Fruit fly (Drosophila melanogaster) whole organism, embryonic: ENCODE data around the gene CG5160.

Experiments used
- Aef1 ChIP-seq: fragments of 200-800 bp; sonication (Bioruptor generic); IDR thresholded peaks from 3 replicates; pipeline ENCODE4 v1.3.6; 2022; ENCODE audit warnings: missing biosample characterization, missing genetic modification characterization
- Asciz ChIP-seq: fragments of 200-800 bp; sonication (Bioruptor generic); optimal IDR thresholded peaks from 2 replicates; lab custom pipeline; 2017; ENCODE audit warnings: missing biosample characterization, mild to moderate bottlenecking, missing genetic modification characterization, missing genetic modification reagents
- CG11695 ChIP-seq: fragments of 200-800 bp; sonication (Bioruptor generic); IDR thresholded peaks from 3 replicates; pipeline ENCODE4 v1.3.6; 2022; ENCODE audit warnings: missing biosample characterization, missing genetic modification characterization
- CG11723 ChIP-seq: fragments of 200-800 bp; sonication (Bioruptor generic); optimal IDR thresholded peaks from 2 replicates; lab custom pipeline; 2017; ENCODE audit warnings: missing biosample characterization, mild to moderate bottlenecking, missing genetic modification characterization
- CG12391 ChIP-seq: fragments of 200-800 bp; sonication (Bioruptor generic); optimal IDR thresholded peaks from 3 replicates; lab custom pipeline; 2018; ENCODE audit warnings: missing biosample characterization, mild to moderate bottlenecking, missing genetic modification characterization, moderate library complexity
- CG13296 ChIP-seq: fragments of 200-800 bp; sonication (Bioruptor generic); optimal IDR thresholded peaks from 3 replicates; lab custom pipeline; 2018; ENCODE audit warnings: missing biosample characterization, mild to moderate bottlenecking, missing genetic modification characterization
- CG13775 ChIP-seq: fragments of 200-800 bp; sonication (Bioruptor generic); optimal IDR thresholded peaks from 3 replicates; lab custom pipeline; 2017; ENCODE audit warnings: missing biosample characterization, mild to moderate bottlenecking, missing genetic modification characterization
- CG15269 ChIP-seq: fragments of 200-800 bp; sonication (Bioruptor generic); optimal IDR thresholded peaks from 2 replicates; lab custom pipeline; 2018; ENCODE audit warnings: missing biosample characterization, mild to moderate bottlenecking, missing genetic modification characterization, moderate library complexity
- CG15479 ChIP-seq: fragments of 200-800 bp; sonication (Bioruptor generic); optimal IDR thresholded peaks from 3 replicates; lab custom pipeline; 2019; ENCODE audit warnings: missing biosample characterization, mild to moderate bottlenecking, missing genetic modification characterization, moderate library complexity
- CG17568 ChIP-seq: fragments of 200-800 bp; sonication (Bioruptor generic); optimal IDR thresholded peaks from 2 replicates; lab custom pipeline; 2018; ENCODE audit warnings: missing biosample characterization, mild to moderate bottlenecking, missing genetic modification characterization, moderate library complexity
- CG17612 ChIP-seq: fragments of 200-800 bp; sonication (Bioruptor generic); IDR thresholded peaks from 2 replicates; pipeline ENCODE4 v1.3.6; 2022; ENCODE audit warnings: missing biosample characterization, missing genetic modification characterization
- CG2875 ChIP-seq: fragments of 200-800 bp; sonication (Bioruptor generic); optimal IDR thresholded peaks from 2 replicates; lab custom pipeline; 2017; ENCODE audit warnings: missing biosample characterization, mild to moderate bottlenecking, missing genetic modification characterization, missing genetic modification reagents
- CG3407 ChIP-seq: fragments of 200-800 bp; sonication (Bioruptor generic); optimal IDR thresholded peaks from 2 replicates; lab custom pipeline; 2018; ENCODE audit warnings: missing biosample characterization, mild to moderate bottlenecking, missing genetic modification characterization
- CG34422 ChIP-seq: fragments of 200-800 bp; sonication (Bioruptor generic); IDR thresholded peaks from 3 replicates; pipeline ENCODE4 v1.3.6; 2022; ENCODE audit warnings: missing biosample characterization, missing genetic modification characterization
- CG6654 ChIP-seq: fragments of 200-800 bp; sonication (Bioruptor generic); optimal IDR thresholded peaks from 2 replicates; lab custom pipeline; 2017; ENCODE audit warnings: missing biosample characterization, mild to moderate bottlenecking, missing genetic modification characterization
- CG6765 ChIP-seq: fragments of 200-800 bp; sonication (Bioruptor generic); optimal IDR thresholded peaks from 3 replicates; lab custom pipeline; 2017; ENCODE audit warnings: missing biosample characterization, mild to moderate bottlenecking, missing genetic modification characterization
- CG6791 ChIP-seq: fragments of 200-800 bp; sonication (Bioruptor generic); IDR thresholded peaks from 3 replicates; pipeline ENCODE4 v1.3.6; 2022; ENCODE audit warnings: missing biosample characterization, missing genetic modification characterization; ENCODE audit not compliant: partially characterized antibody
- CG8281 ChIP-seq: fragments of 200-800 bp; sonication (Bioruptor generic); optimal IDR thresholded peaks from 2 replicates; lab custom pipeline; 2018; ENCODE audit warnings: missing biosample characterization, mild to moderate bottlenecking, missing genetic modification characterization, moderate library complexity
- Dll ChIP-seq: fragments of 200-800 bp; sonication (Bioruptor generic); IDR thresholded peaks from 4 replicates; pipeline ENCODE4 v1.3.6; 2022; ENCODE audit warnings: missing biosample characterization, missing genetic modification characterization; ENCODE audit not compliant: partially characterized antibody
- HLH3B ChIP-seq: fragments of 200-800 bp; sonication (Bioruptor generic); IDR thresholded peaks from 2 replicates; pipeline ENCODE4 v1.3.6; 2022; ENCODE audit warnings: missing biosample characterization, missing genetic modification characterization
- Hr51 ChIP-seq, 2 experiments: fragments of 200-800 bp; sonication (Bioruptor generic); optimal IDR thresholded peaks; 2 replicates in 1 of 2; 3 replicates in 1 of 2; lab custom pipeline; 2016 to 2018; ENCODE audit warnings: missing biosample characterization in 2 of 2, missing genetic modification characterization in 2 of 2, mild to moderate bottlenecking in 1 of 2, moderate library complexity in 1 of 2
- Hr78 ChIP-seq, 2 experiments: fragments of 200-800 bp in 1 of 2; fragments of >200 bp in 1 of 2; sonication (Bioruptor generic) in 1 of 2; optimal IDR thresholded peaks; 2 replicates each; lab custom pipeline; 2017 to 2019; ENCODE audit warnings: missing biosample characterization in 2 of 2, missing genetic modification characterization in 2 of 2, mild to moderate bottlenecking in 1 of 2, moderate library complexity in 1 of 2
- Mrtf ChIP-seq: fragments of 200-800 bp; sonication (Bioruptor generic); IDR thresholded peaks from 3 replicates; pipeline ENCODE4 v1.3.6; 2022; ENCODE audit warnings: missing biosample characterization, missing genetic modification characterization
- Rfx ChIP-seq: fragments of 200-800 bp; sonication (Bioruptor generic); IDR thresholded peaks from 2 replicates; pipeline ENCODE4 v1.3.6; 2022; ENCODE audit warnings: missing biosample characterization, missing genetic modification characterization
- Side ChIP-seq: fragments of 200-800 bp; sonication (Bioruptor generic); optimal IDR thresholded peaks from 2 replicates; lab custom pipeline; 2016; ENCODE audit warnings: missing biosample characterization, missing genetic modification characterization
- Sry-β ChIP-seq: fragments of 200-800 bp; sonication (Bioruptor generic); optimal IDR thresholded peaks from 2 replicates; lab custom pipeline; 2018; ENCODE audit warnings: missing biosample characterization, mild to moderate bottlenecking, missing genetic modification characterization, moderate library complexity
- Sry-δ ChIP-seq: fragments of 200-800 bp; sonication (Bioruptor generic); optimal IDR thresholded peaks from 2 replicates; lab custom pipeline; 2016; ENCODE audit warnings: missing biosample characterization, missing genetic modification characterization
- cad ChIP-seq: fragments of >200 bp; optimal IDR thresholded peaks from 2 replicates; lab custom pipeline; 2017; ENCODE audit warnings: missing biosample characterization, missing genetic modification characterization
- ems ChIP-seq: fragments of 200-800 bp; sonication (Bioruptor generic); optimal IDR thresholded peaks from 3 replicates; lab custom pipeline; 2016; ENCODE audit warnings: missing biosample characterization, missing genetic modification characterization
- eve ChIP-seq, 2 experiments: fragments of >200 bp; optimal IDR thresholded peaks; 2 replicates each; lab custom pipeline; 2017; ENCODE audit warnings: missing biosample characterization in 2 of 2, missing genetic modification characterization in 2 of 2
- eyg ChIP-seq: fragments of 200-800 bp; sonication (Bioruptor generic); optimal IDR thresholded peaks from 3 replicates; lab custom pipeline; 2016; ENCODE audit warnings: missing biosample characterization, missing genetic modification characterization
- fd3F ChIP-seq: fragments of 200-800 bp; sonication (Bioruptor generic); optimal IDR thresholded peaks from 2 replicates; lab custom pipeline; 2018; ENCODE audit warnings: missing biosample characterization, mild to moderate bottlenecking, missing genetic modification characterization, moderate library complexity
- fd96Cb ChIP-seq: fragments of 200-800 bp; sonication (Bioruptor generic); optimal IDR thresholded peaks from 2 replicates; lab custom pipeline; 2018; ENCODE audit warnings: missing biosample characterization, mild to moderate bottlenecking, missing genetic modification characterization, moderate library complexity
- ftz-f1 ChIP-seq: fragments of 200-800 bp; sonication (Bioruptor generic); optimal IDR thresholded peaks from 2 replicates; lab custom pipeline; 2016; ENCODE audit warnings: missing biosample characterization, missing genetic modification characterization
- gcm ChIP-seq: fragments of 200-800 bp; sonication (Bioruptor generic); optimal IDR thresholded peaks from 2 replicates; lab custom pipeline; 2019; ENCODE audit warnings: missing biosample characterization, mild to moderate bottlenecking, missing genetic modification characterization, moderate library complexity
- ham ChIP-seq: fragments of 200-800 bp; sonication (Bioruptor generic); IDR thresholded peaks from 2 replicates; pipeline ENCODE4 v1.3.6; 2022; ENCODE audit warnings: missing biosample characterization, missing genetic modification characterization
- jing ChIP-seq: fragments of 200-800 bp; sonication (Bioruptor generic); optimal IDR thresholded peaks from 2 replicates; lab custom pipeline; 2018; ENCODE audit warnings: missing biosample characterization, mild to moderate bottlenecking, missing genetic modification characterization
- knrl ChIP-seq: fragments of 200-800 bp; sonication (Bioruptor generic); IDR thresholded peaks from 3 replicates; pipeline ENCODE4 v1.3.6; 2022; ENCODE audit warnings: missing biosample characterization, missing genetic modification characterization; ENCODE audit not compliant: partially characterized antibody
- lilli ChIP-seq: fragments of 200-800 bp; sonication (Bioruptor generic); optimal IDR thresholded peaks from 3 replicates; lab custom pipeline; 2016; ENCODE audit warnings: missing biosample characterization, missing genetic modification characterization
- oc ChIP-seq: fragments of 200-800 bp; sonication (Bioruptor generic); optimal IDR thresholded peaks from 2 replicates; lab custom pipeline; 2018; ENCODE audit warnings: missing biosample characterization, mild to moderate bottlenecking, missing genetic modification characterization, moderate library complexity
- pnt ChIP-seq: fragments of 200-800 bp; sonication (Bioruptor generic); optimal IDR thresholded peaks from 3 replicates; lab custom pipeline; 2016; ENCODE audit warnings: missing biosample characterization, missing genetic modification characterization
- psq ChIP-seq: fragments of 200-800 bp; sonication (Bioruptor generic); optimal IDR thresholded peaks from 2 replicates; lab custom pipeline; 2017; ENCODE audit warnings: missing biosample characterization, missing genetic modification characterization
- rib ChIP-seq: fragments of 200-800 bp; sonication (Bioruptor generic); IDR thresholded peaks from 2 replicates; pipeline ENCODE4 v1.3.6; 2022; ENCODE audit warnings: missing biosample characterization, missing genetic modification characterization
- sd ChIP-seq: fragments of 200-800 bp; sonication (Bioruptor generic); optimal IDR thresholded peaks from 3 replicates; lab custom pipeline; 2018; ENCODE audit warnings: missing biosample characterization, mild to moderate bottlenecking, missing genetic modification characterization, moderate library complexity
- slbo ChIP-seq: fragments of 200-800 bp; sonication (Bioruptor generic); IDR thresholded peaks from 2 replicates; pipeline ENCODE4 v1.3.6; 2022; ENCODE audit warnings: missing biosample characterization, missing genetic modification characterization
- tio ChIP-seq: fragments of 200-800 bp; sonication (Bioruptor generic); optimal IDR thresholded peaks from 2 replicates; lab custom pipeline; 2017; ENCODE audit warnings: missing biosample characterization, missing genetic modification characterization, inconsistent platforms
- unpg ChIP-seq: fragments of 200-800 bp; sonication (Bioruptor generic); optimal IDR thresholded peaks from 3 replicates; lab custom pipeline; 2018; ENCODE audit warnings: missing biosample characterization, mild to moderate bottlenecking, missing genetic modification characterization, moderate library complexity
- vfl ChIP-seq: fragments of 200-800 bp; sonication (Bioruptor generic); optimal IDR thresholded peaks from 2 replicates; lab custom pipeline; 2016; ENCODE audit warnings: missing biosample characterization, missing genetic modification characterization
- zfh1 ChIP-seq: fragments of 200-800 bp; sonication (Bioruptor generic); IDR thresholded peaks from 3 replicates; pipeline ENCODE4 v1.3.6; 2022; ENCODE audit warnings: missing biosample characterization, missing genetic modification characterization
- zfh2 ChIP-seq: fragments of 200-800 bp; sonication (Bioruptor generic); optimal IDR thresholded peaks from 2 replicates; lab custom pipeline; 2016; ENCODE audit warnings: missing biosample characterization, missing genetic modification characterization

Gene CG5160

dm6 chr2L:7401627-7402026, 3.1 kb upstream of the CG5160 start (continued):
- TF ChIP-seq gcm (GFP tag; lab: Kevin White, UChicago) (peak; percentile 57), CG11695 (GFP tag; lab: Robert Waterston, UW) (peak; percentile 65; the same call in 2 of the 3 replicates), psq (GFP tag; lab: Kevin White, UChicago) (no peak), ftz-f1 (no peak), zfh1 (GFP tag; lab: Robert Waterston, UW) (peak; percentile 77; the same call in 2 of the 3 replicates), tio (GFP tag; lab: Kevin White, UChicago) (peak; percentile 18), Hr51 (GFP tag; optimal IDR thresholded peaks at IDR 0.05; lab: Kevin White, UChicago) (peak in 1 of 2 experiments; percentile 88), Asciz (peak; percentile 56), cad (GFP tag; lab: Kevin White, UChicago) (no peak), Mrtf (peak; percentile 73; the same call in 1 of the 3 replicates), CG13296 (GFP tag; lab: Kevin White, UChicago) (peak; percentile 62), Dll (GFP tag; lab: Robert Waterston, UW) (no peak), oc (peak; percentile 70), eyg (GFP tag; lab: Kevin White, UChicago) (no peak), CG34422 (GFP tag; lab: Robert Waterston, UW) (peak; percentile 73; the same call in 2 of the 3 replicates), fd96Cb (tag; lab: Kevin White, UChicago) (peak; percentile 55), Sry-δ (GFP tag; lab: Kevin White, UChicago) (no peak), eve (GFP tag; optimal IDR thresholded peaks at IDR 0.05; lab: Kevin White, UChicago) (peak in 1 of 2 experiments; percentile 37), zfh2 (peak; percentile 35), Side (GFP tag; lab: Kevin White, UChicago) (no peak), slbo (GFP tag; lab: Robert Waterston, UW) (peak; percentile 90), fd3F (peak; percentile 82), sd (tag; lab: Kevin White, UChicago) (peak; percentile 14), CG6765 (peak; percentile 13), vfl (GFP tag; lab: Kevin White, UChicago) (peak; percentile 7), CG15269 (peak; percentile 78), CG12391 (tag; lab: Kevin White, UChicago) (peak; percentile 71), CG3407 (GFP tag; lab: Kevin White, UChicago) (peak; percentile 16), ems (GFP tag; lab: Kevin White, UChicago) (no peak), ham (GFP tag; lab: Robert Waterston, UW) (no peak), rib (GFP tag; lab: Robert Waterston, UW) (peak; percentile 76; the same call in 1 of the 2 replicates), CG2875 (GFP tag; lab: Kevin White, UChicago) (no peak), lilli (GFP tag; lab: Kevin White, UChicago) (peak; percentile 66), pnt (GFP tag; lab: Kevin White, UChicago) (no peak), Hr78 (GFP tag; optimal IDR thresholded peaks at IDR 0.05; lab: Kevin White, UChicago) (no peak), unpg (peak; percentile 87), Rfx (GFP tag; lab: Robert Waterston, UW) (peak; percentile 87), HLH3B (GFP tag; lab: Robert Waterston, UW) (peak; percentile 80), CG17612 (GFP tag; lab: Robert Waterston, UW) (0 out of 2 replicates have a peak, but pooled peaks have one; percentile 53), knrl (GFP tag; lab: Robert Waterston, UW) (no peak), CG11723 (GFP tag; lab: Kevin White, UChicago) (peak; percentile 36), CG13775 (GFP tag; lab: Kevin White, UChicago) (peak; percentile 36), CG8281 (tag; lab: Kevin White, UChicago) (peak; percentile 7), CG6791 (no peak), Sry-β (GFP tag; lab: Kevin White, UChicago) (no peak), jing (GFP tag; lab: Kevin White, UChicago) (no peak), Aef1 (GFP tag; lab: Robert Waterston, UW) (peak; percentile 82), CG15479 (GFP tag; lab: Kevin White, UChicago) (no peak), CG17568 (GFP tag; lab: Kevin White, UChicago) (no peak), CG6654 (GFP tag; lab: Kevin White, UChicago) (no peak)
